Fruit fly (Drosophila melanogaster) whole organism, larva: ENCODE results near the gene CG31680.

Experiments
- noc ChIP-seq: fragments of 200-800 bp; sonication (Bioruptor generic); optimal IDR thresholded peaks from 3 replicates; lab custom pipeline; 2019; ENCODE audit warnings: missing biosample characterization, mild to moderate bottlenecking, missing genetic modification characterization, moderate library complexity

CG31680 gene

DNA sequence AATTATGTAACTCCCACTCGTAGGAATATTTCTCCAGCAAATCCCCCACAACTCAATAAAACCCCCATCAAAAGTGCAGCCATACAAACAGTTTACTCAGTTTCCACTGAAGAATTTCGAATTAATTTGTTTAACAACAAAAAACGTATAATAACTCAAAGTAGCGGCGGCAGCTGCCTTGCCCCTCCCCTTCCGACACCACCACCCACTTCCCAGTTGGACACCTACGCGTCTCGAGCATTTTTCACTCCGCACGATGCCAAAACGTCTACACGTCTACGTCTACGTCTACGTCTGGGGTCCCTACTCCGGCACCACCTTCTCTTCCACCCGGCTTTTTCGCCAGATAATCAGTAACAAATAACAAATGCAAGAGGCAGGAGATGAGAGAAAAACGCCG lies 31.3 kb downstream of the CG31680 start:
- TF ChIP-seq noc (tag; lab: Kevin White, UChicago) = no peak

DNA sequence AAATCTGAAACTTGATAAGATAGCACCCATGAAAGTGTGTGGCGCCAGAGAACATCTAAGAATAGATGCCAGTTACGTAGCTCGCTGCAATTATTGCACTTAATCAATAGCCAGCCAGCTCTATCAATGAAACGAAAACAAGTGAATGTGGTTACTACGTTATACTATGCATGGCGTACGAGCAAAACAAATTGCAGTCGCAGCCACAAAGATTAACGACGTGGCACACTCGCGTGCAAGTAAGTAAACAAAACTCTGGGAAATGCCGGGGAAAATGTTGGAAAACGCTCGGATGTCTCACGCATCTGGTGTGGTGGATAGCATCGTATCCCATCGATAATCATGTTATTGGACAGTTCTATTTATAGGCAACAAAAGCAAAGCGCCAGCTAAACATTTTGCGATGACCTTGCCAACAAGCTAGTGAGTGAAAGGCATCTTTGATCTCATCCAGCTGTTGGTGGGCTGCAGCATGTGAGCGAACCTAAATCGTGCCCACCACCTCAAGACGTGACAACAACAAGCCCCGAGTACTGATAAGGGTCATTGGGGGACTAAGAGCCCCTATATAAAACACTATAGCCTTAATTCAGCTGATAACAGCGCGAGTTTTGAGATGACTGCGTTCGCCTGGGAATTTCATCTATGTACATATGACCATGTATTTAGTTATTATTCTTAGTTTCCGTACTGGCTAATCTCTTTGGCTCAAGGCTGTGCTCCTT lies 34.0 kb downstream of the CG31680 start:
- TF ChIP-seq noc (tag; lab: Kevin White, UChicago) = peak; percentile 12

DNA sequence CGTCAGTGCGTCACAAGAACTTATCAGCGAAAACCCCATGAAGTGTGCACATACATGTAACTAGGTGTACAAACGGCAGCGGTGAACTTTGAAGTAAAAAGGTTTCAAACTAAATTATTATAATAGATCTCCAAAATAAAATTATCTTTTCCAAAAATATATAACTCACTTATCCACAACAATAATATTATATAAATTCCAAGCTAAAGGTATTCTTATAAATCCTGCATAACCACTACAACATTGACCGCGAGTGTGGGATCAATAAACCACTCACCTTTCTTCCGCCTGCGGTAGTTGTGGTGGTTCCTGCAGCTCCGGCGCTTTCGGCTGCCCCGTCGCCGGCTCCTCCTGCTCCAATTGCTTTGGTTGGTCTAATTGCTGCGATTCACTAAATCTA lies 34.8 kb downstream of the CG31680 start:
- no peak for TF ChIP-seq noc (tag; lab: Kevin White, UChicago)

DNA sequence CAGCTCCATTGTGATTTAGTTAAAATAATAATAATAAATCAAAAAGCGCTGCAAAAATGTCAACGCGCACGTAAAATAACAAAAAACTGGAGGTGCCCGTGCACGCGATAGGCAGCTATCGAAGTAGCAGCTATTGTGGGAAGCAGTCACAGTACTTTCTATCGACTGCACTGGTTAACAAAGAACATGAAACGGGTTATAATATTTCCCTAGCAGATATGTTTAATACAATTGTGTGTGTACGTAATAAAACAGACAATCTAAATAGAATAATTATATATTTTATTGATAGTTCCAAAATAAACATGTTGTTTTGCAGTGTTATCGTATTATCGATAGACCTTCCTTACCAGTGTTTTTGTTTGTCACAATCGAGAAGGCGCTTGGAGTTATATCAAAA lies 36.0 kb downstream of the CG31680 start, which contains the start of the genes CG31678 and IKKepsilon:
Gene CG31678 (minus strand): TSS at position 67 of the 400 bp plus-strand sequence.
Gene IKKepsilon (plus strand): TSS at position 171 of the 400 bp plus-strand sequence.
- TF ChIP-seq noc (tag; lab: Kevin White, UChicago) = no peak

DNA sequence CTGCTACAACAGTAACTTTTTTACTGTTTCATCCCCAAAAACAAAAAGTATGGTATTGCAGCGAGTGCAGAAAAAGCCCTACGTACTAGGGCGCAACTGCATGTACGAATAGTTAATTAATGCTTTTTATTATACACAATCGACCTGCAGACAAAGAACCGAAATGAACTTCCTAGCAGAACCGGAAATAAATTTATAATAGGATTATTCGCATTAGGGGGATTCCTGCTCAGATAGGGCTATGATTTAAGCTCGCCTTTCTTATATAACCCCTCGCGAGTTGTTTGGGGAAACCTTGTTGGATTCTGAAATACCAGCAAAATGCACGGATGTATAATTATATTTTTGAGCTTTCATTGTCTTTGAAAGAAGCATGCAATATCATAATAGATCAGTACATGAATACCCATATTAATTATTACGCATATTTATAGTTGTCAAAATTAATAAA lies 41.8 kb downstream of the CG31680 start, which contains the start of gene Cen:
Gene Cen (minus strand): TSS at position 199 of the 451 bp plus-strand sequence.
- TF ChIP-seq noc (tag; lab: Kevin White, UChicago) = peak; percentile 6

DNA sequence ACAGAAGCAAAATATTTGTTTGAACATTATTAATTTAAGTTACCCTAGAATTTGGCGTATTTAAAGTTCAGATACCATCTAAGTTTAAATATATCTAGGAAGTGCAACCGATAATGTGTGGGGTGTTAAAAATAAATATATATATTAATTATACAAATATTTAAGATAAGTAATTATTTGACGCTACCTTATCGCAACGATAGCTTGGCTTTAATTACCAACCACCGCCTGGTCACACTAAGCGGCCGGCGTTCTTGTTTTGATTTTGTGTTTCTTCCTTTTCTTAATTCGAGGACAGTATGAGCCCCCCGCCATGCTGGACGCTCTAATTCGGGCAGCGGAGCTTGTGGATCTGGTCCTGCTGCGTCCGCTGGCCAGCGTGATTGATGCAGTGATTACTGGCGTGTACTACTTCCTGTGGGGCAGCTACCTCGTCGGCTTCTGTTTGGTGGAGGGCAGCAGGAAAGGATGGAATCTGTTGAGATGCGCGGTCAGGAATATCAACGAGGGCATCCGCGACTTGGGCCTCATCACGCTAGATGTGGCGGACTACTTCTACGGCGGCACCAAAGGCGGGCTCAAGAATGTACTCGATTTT lies 42.3 kb downstream of the CG31680 start, which contains the start of gene CG2617:
Gene CG2617 (plus strand): TSS at position 233 of the 598 bp plus-strand sequence.
- no peak for TF ChIP-seq noc (tag; lab: Kevin White, UChicago)

DNA sequence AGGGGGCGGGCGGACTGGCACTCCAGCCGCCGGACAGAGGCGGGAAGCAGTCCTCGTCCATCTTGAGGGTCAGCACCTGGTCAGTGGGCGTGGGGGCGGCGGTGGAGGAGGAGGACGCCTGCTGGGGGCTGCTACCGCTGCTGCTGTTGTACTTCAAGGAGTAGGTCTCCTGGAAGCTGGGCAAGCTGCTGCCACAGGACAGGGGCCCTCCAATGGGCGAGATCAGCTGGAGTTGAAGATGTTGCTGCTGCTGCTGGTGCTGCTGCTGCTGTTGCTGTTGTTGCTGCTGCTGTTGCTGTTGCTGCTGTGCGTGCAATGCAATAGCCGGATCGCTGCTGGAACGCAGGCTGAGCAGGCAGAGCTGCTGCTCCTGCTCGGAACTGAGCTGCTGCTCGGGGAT lies 48.8 kb downstream of the CG31680 start:
- no peak for TF ChIP-seq noc (tag; lab: Kevin White, UChicago)

DNA sequence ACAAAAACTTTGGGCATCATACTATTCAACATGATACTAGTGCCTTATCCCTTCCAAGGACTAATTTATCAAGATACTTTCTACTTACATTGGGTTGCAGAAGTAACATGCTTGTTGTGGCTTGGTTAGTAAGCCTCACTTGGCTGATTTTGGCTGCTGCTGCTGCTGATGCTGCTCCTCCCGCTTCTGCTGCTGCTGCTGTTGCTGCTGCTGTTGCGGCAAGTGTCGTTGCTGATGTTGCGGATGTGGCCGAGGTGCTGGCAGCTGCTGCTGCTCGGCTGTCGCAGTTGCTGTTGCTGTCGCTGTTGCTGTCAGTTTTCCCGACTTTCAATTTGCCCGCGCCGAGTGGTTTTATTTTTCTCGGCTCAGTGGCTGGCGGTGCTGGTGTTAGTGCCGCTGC lies 50.1 kb downstream of the CG31680 start:
- no peak for TF ChIP-seq noc (tag; lab: Kevin White, UChicago)
